Worm (Caenorhabditis elegans) whole organism, L2 larva: ENCODE measurements around the gene ptr-1.

ENCODE experiments used
- ama-1 ChIP-seq: fragments of 150-350 bp; optimal IDR thresholded peaks from 2 replicates; lab custom pipeline; 2018; ENCODE audit warnings: inconsistent platforms
- ceh-82 ChIP-seq: fragments of 150-350 bp; optimal IDR thresholded peaks from 2 replicates; lab custom pipeline; 2014; ENCODE audit warnings: missing biosample characterization, missing genetic modification characterization
- dmd-4 ChIP-seq: sonication (generic microtip); optimal IDR thresholded peaks from 2 replicates; lab custom pipeline; 2017; ENCODE audit warnings: missing biosample characterization, missing genetic modification characterization
- fos-1 ChIP-seq: fragments of 150-350 bp; optimal IDR thresholded peaks from 2 replicates; lab custom pipeline; 2014; ENCODE audit warnings: missing biosample characterization, missing genetic modification characterization
- lin-13 ChIP-seq: fragments of 150-350 bp; optimal IDR thresholded peaks from 2 replicates; lab custom pipeline; 2014; ENCODE audit warnings: missing biosample characterization, missing genetic modification reagents, missing genetic modification characterization
- lin-39 ChIP-seq: fragments of 150-350 bp; optimal IDR thresholded peaks from 2 replicates; lab custom pipeline; 2014; ENCODE audit warnings: missing biosample characterization, missing genetic modification reagents, missing genetic modification characterization
- mbf-1 ChIP-seq: sonication (generic microtip); optimal IDR thresholded peaks from 2 replicates; lab custom pipeline; 2017; ENCODE audit warnings: missing biosample characterization, missing genetic modification characterization
- nhr-10 ChIP-seq: sonication (generic microtip); optimal IDR thresholded peaks from 2 replicates; lab custom pipeline; 2017; ENCODE audit warnings: missing biosample characterization, missing genetic modification characterization
- nhr-11 ChIP-seq: fragments of 150-350 bp; optimal IDR thresholded peaks from 2 replicates; lab custom pipeline; 2014; ENCODE audit warnings: missing biosample characterization, missing genetic modification characterization
- nhr-21 ChIP-seq: fragments of 150-350 bp; optimal IDR thresholded peaks from 2 replicates; lab custom pipeline; 2014; ENCODE audit warnings: missing biosample characterization, missing genetic modification characterization
- nhr-77 ChIP-seq: fragments of 150-350 bp; optimal IDR thresholded peaks from 2 replicates; lab custom pipeline; 2014; ENCODE audit warnings: missing biosample characterization, missing genetic modification characterization
- unc-39 ChIP-seq: fragments of 150-350 bp; optimal IDR thresholded peaks from 2 replicates; lab custom pipeline; 2014; ENCODE audit warnings: missing biosample characterization, missing genetic modification characterization
- zag-1 ChIP-seq: fragments of 150-350 bp; optimal IDR thresholded peaks from 2 replicates; lab custom pipeline; 2014; ENCODE audit warnings: missing biosample characterization, missing genetic modification characterization

ce11 chrV:9207377-9207776 is 25.9 kb upstream of the ptr-1 start, which contains the start of gene inx-10:
- TF ChIP-seq fos-1 (tag; lab: Kevin White, UChicago): no peak
- no peak for TF ChIP-seq nhr-11 (tag; lab: Kevin White, UChicago)
- TF ChIP-seq ama-1: no peak
- no peak for TF ChIP-seq zag-1 (tag; lab: Kevin White, UChicago)
- no peak for TF ChIP-seq nhr-77 (tag; lab: Kevin White, UChicago)
- TF ChIP-seq mbf-1: no peak
- TF ChIP-seq lin-39: no peak
- TF ChIP-seq lin-13 (GFP tag; lab: Kevin White, UChicago): no peak
- TF ChIP-seq nhr-10: no peak
- no peak for TF ChIP-seq nhr-21
- TF ChIP-seq unc-39: no peak
- no peak for TF ChIP-seq dmd-4
- TF ChIP-seq ceh-82 (tag; lab: Kevin White, UChicago): no peak
